Fruit fly (Drosophila melanogaster) whole organism, embryonic: Measurements from ENCODE around the gene Nubpl.

Source experiments
- Bgb ChIP-seq: fragments of 200-800 bp; sonication (Bioruptor generic); IDR thresholded peaks from 2 replicates; pipeline ENCODE4 v1.3.6; 2022; ENCODE audit warnings: missing biosample characterization, missing genetic modification characterization; ENCODE audit not compliant: partially characterized antibody
- Blimp-1 ChIP-seq: fragments of 200-800 bp; sonication (Bioruptor generic); optimal IDR thresholded peaks from 3 replicates; lab custom pipeline; 2018; ENCODE audit warnings: missing biosample characterization, missing genetic modification characterization, mild to moderate bottlenecking, moderate library complexity, missing genetic modification reagents
- C15 ChIP-seq: fragments of 200-800 bp; sonication (Bioruptor generic); IDR thresholded peaks from 3 replicates; pipeline ENCODE4 v1.3.6; 2022; ENCODE audit warnings: missing biosample characterization, missing genetic modification characterization
- CG1024 ChIP-seq: fragments of 200-800 bp; sonication (Bioruptor generic); IDR thresholded peaks from 2 replicates; pipeline ENCODE4 v1.3.6; 2022; ENCODE audit warnings: missing biosample characterization, missing genetic modification characterization
- CG11398 ChIP-seq: fragments of 200-800 bp; sonication (Bioruptor generic); optimal IDR thresholded peaks from 2 replicates; lab custom pipeline; 2016; ENCODE audit warnings: missing biosample characterization, missing genetic modification characterization
- CG11695 ChIP-seq: fragments of 200-800 bp; sonication (Bioruptor generic); IDR thresholded peaks from 3 replicates; pipeline ENCODE4 v1.3.6; 2022; ENCODE audit warnings: missing biosample characterization, missing genetic modification characterization
- CG1233 ChIP-seq: fragments of 200-800 bp; sonication (Bioruptor generic); optimal IDR thresholded peaks from 4 replicates; lab custom pipeline; 2018; ENCODE audit warnings: missing biosample characterization, mild to moderate bottlenecking, missing genetic modification characterization
- CG12659 ChIP-seq: fragments of 200-800 bp; sonication (Bioruptor generic); optimal IDR thresholded peaks from 3 replicates; lab custom pipeline; 2017; ENCODE audit warnings: mild to moderate bottlenecking, missing biosample characterization, missing genetic modification reagents, missing genetic modification characterization
- CG12744 ChIP-seq: fragments of 200-800 bp; sonication (Bioruptor generic); optimal IDR thresholded peaks from 2 replicates; lab custom pipeline; 2016; ENCODE audit warnings: missing biosample characterization, missing genetic modification characterization
- CG13624 ChIP-seq: fragments of 200-800 bp; sonication (Bioruptor generic); optimal IDR thresholded peaks from 2 replicates; lab custom pipeline; 2016; ENCODE audit warnings: missing biosample characterization, missing genetic modification characterization
- CG14710 ChIP-seq: fragments of 200-800 bp; sonication (Bioruptor generic); optimal IDR thresholded peaks from 3 replicates; lab custom pipeline; 2019; ENCODE audit warnings: missing biosample characterization, mild to moderate bottlenecking, missing genetic modification characterization, moderate library complexity
- CG17829 ChIP-seq: fragments of 200-800 bp; optimal IDR thresholded peaks from 2 replicates; lab custom pipeline; 2019; ENCODE audit warnings: missing biosample characterization, mild to moderate bottlenecking, missing genetic modification characterization, moderate library complexity
- CG2875 ChIP-seq: fragments of 200-800 bp; sonication (Bioruptor generic); optimal IDR thresholded peaks from 2 replicates; lab custom pipeline; 2017; ENCODE audit warnings: missing biosample characterization, mild to moderate bottlenecking, missing genetic modification characterization, missing genetic modification reagents
- CG30020 ChIP-seq: fragments of 200-800 bp; optimal IDR thresholded peaks from 2 replicates; lab custom pipeline; 2019; ENCODE audit warnings: missing biosample characterization, mild to moderate bottlenecking, missing genetic modification characterization, moderate library complexity
- CG32767 ChIP-seq: fragments of 200-800 bp; sonication (Bioruptor generic); IDR thresholded peaks from 2 replicates; pipeline ENCODE4 v1.3.6; 2022; ENCODE audit warnings: missing biosample characterization, missing genetic modification characterization
- CG34224 ChIP-seq: fragments of 200-800 bp; sonication (Bioruptor generic); IDR thresholded peaks from 3 replicates; pipeline ENCODE4 v1.3.6; 2022; ENCODE audit warnings: missing biosample characterization, missing genetic modification characterization; ENCODE audit not compliant: partially characterized antibody
- CG3995 ChIP-seq: fragments of 200-800 bp; sonication (Bioruptor generic); optimal IDR thresholded peaks from 3 replicates; lab custom pipeline; 2016; ENCODE audit warnings: missing biosample characterization, missing genetic modification characterization
- CG42726 ChIP-seq: fragments of 200-800 bp; sonication (Bioruptor generic); IDR thresholded peaks from 2 replicates; pipeline ENCODE4 v1.3.6; 2022; ENCODE audit warnings: missing biosample characterization, missing genetic modification characterization; ENCODE audit not compliant: partially characterized antibody
- CG4282 ChIP-seq: fragments of 200-800 bp; sonication (Bioruptor generic); optimal IDR thresholded peaks from 2 replicates; lab custom pipeline; 2016; ENCODE audit warnings: missing biosample characterization, missing genetic modification characterization
- CG43689 ChIP-seq: fragments of 200-800 bp; sonication (Bioruptor generic); IDR thresholded peaks from 2 replicates; pipeline ENCODE4 v1.3.6; 2022; ENCODE audit warnings: missing biosample characterization, missing genetic modification characterization
- CG4424 ChIP-seq: fragments of 200-800 bp; sonication (Bioruptor generic); optimal IDR thresholded peaks from 3 replicates; lab custom pipeline; 2016; ENCODE audit warnings: missing biosample characterization, missing genetic modification characterization
- CG4617 ChIP-seq: fragments of 200-800 bp; sonication (Bioruptor generic); optimal IDR thresholded peaks from 3 replicates; lab custom pipeline; 2016; ENCODE audit warnings: missing biosample characterization, missing genetic modification characterization, borderline replicate concordance
- CG7357 ChIP-seq: fragments of 200-800 bp; sonication (Bioruptor generic); IDR thresholded peaks from 3 replicates; pipeline ENCODE4 v1.3.6; 2022; ENCODE audit warnings: missing biosample characterization, missing genetic modification characterization
- CG7372 ChIP-seq: fragments of 200-800 bp; sonication (Bioruptor generic); IDR thresholded peaks from 2 replicates; pipeline ENCODE4 v1.3.6; 2022; ENCODE audit warnings: missing biosample characterization, missing genetic modification characterization
- CG8924 ChIP-seq: fragments of 200-800 bp; optimal IDR thresholded peaks from 3 replicates; lab custom pipeline; 2019; ENCODE audit warnings: missing biosample characterization, mild to moderate bottlenecking, missing genetic modification characterization, moderate library complexity
- CG9797 ChIP-seq: fragments of 200-800 bp; sonication (Bioruptor generic); optimal IDR thresholded peaks from 3 replicates; lab custom pipeline; 2018; ENCODE audit warnings: missing biosample characterization, mild to moderate bottlenecking, missing genetic modification characterization
- CkIIα-i1 ChIP-seq: fragments of 200-800 bp; sonication (Bioruptor generic); IDR thresholded peaks from 2 replicates; pipeline ENCODE4 v1.3.6; 2022; ENCODE audit warnings: missing biosample characterization, missing genetic modification characterization
- Dad ChIP-seq: fragments of 200-800 bp; sonication (Bioruptor generic); optimal IDR thresholded peaks from 3 replicates; lab custom pipeline; 2016; ENCODE audit warnings: missing biosample characterization, missing genetic modification characterization
- HHEX ChIP-seq: fragments of 200-800 bp; sonication (Bioruptor generic); optimal IDR thresholded peaks from 3 replicates; lab custom pipeline; 2017; ENCODE audit warnings: missing biosample characterization, mild to moderate bottlenecking, missing genetic modification characterization, missing genetic modification reagents
- Hr39 ChIP-seq: fragments of >200 bp; optimal IDR thresholded peaks from 2 replicates; lab custom pipeline; 2017
- Lhr ChIP-seq: fragments of 200-800 bp; sonication (Bioruptor generic); optimal IDR thresholded peaks from 3 replicates; lab custom pipeline; 2017; ENCODE audit warnings: mild to moderate bottlenecking, missing biosample characterization, missing genetic modification reagents, missing genetic modification characterization
- MESR4 ChIP-seq: fragments of 200-800 bp; sonication (Bioruptor generic); optimal IDR thresholded peaks from 2 replicates; lab custom pipeline; 2018; ENCODE audit warnings: missing biosample characterization, mild to moderate bottlenecking, missing genetic modification characterization, moderate library complexity
- Med ChIP-seq: fragments of 200-800 bp; sonication (Bioruptor generic); peaks from one replicate; lab custom pipeline; 2016; ENCODE audit warnings: missing biosample characterization, missing genetic modification characterization, mild to moderate bottlenecking, inconsistent platforms, moderate library complexity
- NK7.1 ChIP-seq: fragments of 200-800 bp; sonication (Bioruptor generic); optimal IDR thresholded peaks from 3 replicates; lab custom pipeline; 2016; ENCODE audit warnings: missing biosample characterization, missing genetic modification characterization
- Scr ChIP-seq: fragments of 200-800 bp; sonication (Bioruptor generic); IDR thresholded peaks from 2 replicates; pipeline ENCODE4 v1.3.6; 2022; ENCODE audit warnings: missing biosample characterization, missing genetic modification characterization; ENCODE audit not compliant: partially characterized antibody
- Sox100B ChIP-seq: fragments of 200-800 bp; sonication (Bioruptor generic); optimal IDR thresholded peaks from 3 replicates; lab custom pipeline; 2018; ENCODE audit warnings: missing biosample characterization, mild to moderate bottlenecking, missing genetic modification characterization
- abd-A ChIP-seq: fragments of 200-800 bp; sonication (Bioruptor generic); optimal IDR thresholded peaks from 3 replicates; lab custom pipeline; 2019; ENCODE audit warnings: missing biosample characterization, mild to moderate bottlenecking, missing genetic modification characterization, moderate library complexity
- dimm ChIP-seq: fragments of 200-800 bp; sonication (Bioruptor generic); IDR thresholded peaks from 2 replicates; pipeline ENCODE4 v1.3.6; 2022; ENCODE audit warnings: missing biosample characterization, missing genetic modification characterization
- dm ChIP-seq: fragments of 200-800 bp; sonication (Bioruptor generic); optimal IDR thresholded peaks from 3 replicates; lab custom pipeline; 2016; ENCODE audit warnings: missing biosample characterization, missing genetic modification characterization
- dysf ChIP-seq: fragments of 200-800 bp; sonication (Bioruptor generic); IDR thresholded peaks from 3 replicates; pipeline ENCODE4 v1.3.6; 2022; ENCODE audit warnings: missing biosample characterization, missing genetic modification characterization
- gcm ChIP-seq: fragments of 200-800 bp; sonication (Bioruptor generic); optimal IDR thresholded peaks from 2 replicates; lab custom pipeline; 2019; ENCODE audit warnings: missing biosample characterization, mild to moderate bottlenecking, missing genetic modification characterization, moderate library complexity
- gem ChIP-seq: fragments of 200-800 bp; sonication (Bioruptor generic); optimal IDR thresholded peaks from 2 replicates; lab custom pipeline; 2019; ENCODE audit warnings: missing biosample characterization, mild to moderate bottlenecking, missing genetic modification characterization, moderate library complexity
- knrl ChIP-seq: fragments of 200-800 bp; sonication (Bioruptor generic); IDR thresholded peaks from 3 replicates; pipeline ENCODE4 v1.3.6; 2022; ENCODE audit warnings: missing biosample characterization, missing genetic modification characterization; ENCODE audit not compliant: partially characterized antibody
- phol ChIP-seq: fragments of 200-800 bp; sonication (Bioruptor generic); optimal IDR thresholded peaks from 3 replicates; lab custom pipeline; 2018; ENCODE audit warnings: missing biosample characterization, mild to moderate bottlenecking, missing genetic modification characterization, moderate library complexity
- ro ChIP-seq: fragments of 200-800 bp; sonication (Bioruptor generic); IDR thresholded peaks from 2 replicates; pipeline ENCODE4 v1.3.6; 2022; ENCODE audit warnings: missing biosample characterization, missing genetic modification characterization
- sens ChIP-seq: fragments of 200-800 bp; sonication (Bioruptor generic); peaks from one replicate; lab custom pipeline; 2016; ENCODE audit warnings: missing biosample characterization, missing genetic modification characterization
- ssp ChIP-seq: fragments of 200-800 bp; sonication (Bioruptor generic); IDR thresholded peaks from 2 replicates; pipeline ENCODE4 v1.3.6; 2022; ENCODE audit warnings: missing biosample characterization, missing genetic modification characterization
- stwl ChIP-seq: fragments of 200-800 bp; sonication (Bioruptor generic); optimal IDR thresholded peaks from 3 replicates; lab custom pipeline; 2018; ENCODE audit warnings: missing biosample characterization, mild to moderate bottlenecking, missing genetic modification characterization, moderate library complexity
- trem ChIP-seq: fragments of 200-800 bp; optimal IDR thresholded peaks from 3 replicates; lab custom pipeline; 2019; ENCODE audit warnings: missing biosample characterization, mild to moderate bottlenecking, missing genetic modification characterization, moderate library complexity
- usp ChIP-seq: fragments of >200 bp; optimal IDR thresholded peaks from 2 replicates; lab custom pipeline; 2017; ENCODE audit warnings: missing biosample characterization, missing genetic modification characterization
- vfl ChIP-seq: fragments of 200-800 bp; sonication (Bioruptor generic); optimal IDR thresholded peaks from 2 replicates; lab custom pipeline; 2016; ENCODE audit warnings: missing biosample characterization, missing genetic modification characterization
- wek ChIP-seq: fragments of 200-800 bp; sonication (Bioruptor generic); optimal IDR thresholded peaks from 3 replicates; lab custom pipeline; 2018; ENCODE audit warnings: missing biosample characterization, mild to moderate bottlenecking, missing genetic modification characterization, moderate library complexity
- zfh1 ChIP-seq: fragments of 200-800 bp; sonication (Bioruptor generic); IDR thresholded peaks from 3 replicates; pipeline ENCODE4 v1.3.6; 2022; ENCODE audit warnings: missing biosample characterization, missing genetic modification characterization

Gene Nubpl

DNA sequence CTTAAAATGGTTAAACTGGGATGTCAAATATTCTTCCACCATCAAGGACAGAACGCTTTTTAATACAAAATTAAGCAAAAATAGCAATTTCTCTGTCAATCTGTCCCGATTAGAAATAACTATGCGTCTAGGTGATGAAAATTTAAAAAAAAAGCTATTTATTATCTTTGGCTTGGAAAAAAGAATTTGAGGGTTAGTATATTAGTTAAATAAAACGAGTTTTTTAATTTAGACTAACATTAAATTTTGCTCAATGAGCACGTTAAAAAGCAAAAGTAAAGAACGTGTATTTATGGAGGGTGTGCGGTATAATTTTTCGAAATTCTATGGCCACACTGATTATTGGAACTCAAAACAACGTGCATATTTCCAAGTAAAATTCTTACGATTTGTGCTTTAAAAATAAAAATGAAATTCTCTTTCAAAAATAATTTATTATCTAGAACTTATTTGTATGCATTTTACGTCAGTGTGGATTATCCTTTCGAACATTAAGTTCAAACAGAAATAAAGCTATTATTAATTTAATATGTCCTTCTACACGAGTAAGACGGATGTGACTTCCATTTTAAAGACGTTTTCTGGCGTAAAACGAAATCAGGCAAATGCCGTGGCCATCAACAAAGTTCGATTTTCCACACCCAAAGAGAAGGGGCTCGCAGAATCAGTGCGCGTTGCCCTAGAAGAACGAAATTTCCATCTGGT, 10.0 kb downstream of the Nubpl start, which contains the start of gene Tif-IA (continued):
- TF ChIP-seq CG14710 (peak; percentile 43), CkIIα-i1 (GFP tag; lab: Robert Waterston, UW) (no peak), CG4617 (GFP tag; lab: Kevin White, UChicago) (peak; percentile 49), CG9797 (GFP tag; lab: Kevin White, UChicago) (peak; percentile 36), CG32767 (GFP tag; lab: Robert Waterston, UW) (no peak), CG8924 (no peak), Med (GFP tag; lab: Kevin White, UChicago) (no peak), CG1233 (GFP tag; lab: Kevin White, UChicago) (no peak), Dad (GFP tag; lab: Kevin White, UChicago) (no peak), CG12659 (peak; percentile 21), Blimp-1 (no peak), CG4424 (GFP tag; lab: Kevin White, UChicago) (no peak), CG43689 (no peak), ssp (peak; percentile 97), MESR4 (GFP tag; lab: Kevin White, UChicago) (peak; percentile 59), knrl (no peak), CG30020 (peak; percentile 98), Bgb (GFP tag; lab: Robert Waterston, UW) (no peak), Hr39 (lab: Kevin White, UChicago) (no peak), CG7372 (GFP tag; lab: Robert Waterston, UW) (no peak), sens (GFP tag; lab: Kevin White, UChicago) (peak; percentile 7), abd-A (tag; lab: Kevin White, UChicago) (no peak), NK7.1 (no peak), CG7357 (GFP tag; lab: Robert Waterston, UW) (peak; percentile 81), CG1024 (GFP tag; lab: Robert Waterston, UW) (peak; percentile 96), trem (peak; percentile 18), Scr (GFP tag; lab: Robert Waterston, UW) (no peak), ro (GFP tag; lab: Robert Waterston, UW) (no peak), CG34224 (no peak), wek (no peak), CG17829 (tag; lab: Kevin White, UChicago) (peak; percentile 17), C15 (no peak), CG11695 (GFP tag; lab: Robert Waterston, UW) (no peak), CG13624 (no peak), CG4282 (GFP tag; lab: Kevin White, UChicago) (no peak), usp (GFP tag; lab: Kevin White, UChicago) (no peak), dysf (no peak), dm (GFP tag; lab: Kevin White, UChicago) (peak; percentile 32), gem (tag; lab: Kevin White, UChicago) (peak; percentile 20)

DNA sequence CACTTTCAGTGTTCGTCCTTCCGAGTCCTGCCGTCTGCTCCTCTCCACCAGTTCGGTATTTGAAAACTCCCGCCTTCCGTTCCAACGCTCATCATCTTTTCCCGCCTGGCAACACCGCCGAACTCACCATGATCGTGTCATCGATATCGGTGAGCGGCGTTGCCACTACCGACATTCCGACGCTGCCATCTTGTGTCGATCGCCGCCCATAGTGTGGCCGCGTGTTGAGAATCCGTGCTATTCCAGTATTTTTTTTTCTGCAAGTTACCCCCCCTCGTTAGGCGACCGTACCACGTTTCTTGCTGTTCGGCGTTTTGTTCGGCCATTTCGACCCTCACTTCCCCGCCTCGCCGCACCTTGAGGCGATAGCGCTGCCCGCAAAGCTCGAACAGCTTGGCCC, 21.3 kb downstream of the Nubpl start:
- TF ChIP-seq stwl (tag; lab: Kevin White, UChicago) (peak; percentile 22), gcm (GFP tag; lab: Kevin White, UChicago) (no peak), dimm (no peak), wek (no peak), vfl (GFP tag; lab: Kevin White, UChicago) (no peak), CG3995 (GFP tag; lab: Kevin White, UChicago) (no peak), CG2875 (GFP tag; lab: Kevin White, UChicago) (no peak), zfh1 (GFP tag; lab: Robert Waterston, UW) (no peak), CG42726 (GFP tag; lab: Robert Waterston, UW) (0 out of 2 replicates have a peak, but pooled peaks have one; percentile 34), trem (peak; percentile 31), CG12744 (GFP tag; lab: Kevin White, UChicago) (no peak), phol (peak; percentile 70), Lhr (GFP tag; lab: Kevin White, UChicago) (peak; percentile 82), CG11398 (no peak), Sox100B (GFP tag; lab: Kevin White, UChicago) (no peak), HHEX (GFP tag; lab: Kevin White, UChicago) (no peak)
